Worm (Caenorhabditis elegans) whole organism, young adult: ENCODE results near the gene sec-23.

Source experiments
- Y56A3A.18 ChIP-seq: fragments of 200-800 bp; sonication (Bioruptor generic); IDR thresholded peaks from 2 replicates; pipeline ENCODE4 v1.3.6; 2022; ENCODE audit warnings: missing genetic modification reagents, missing genetic modification characterization, missing compliant biosample characterization
- egl-44 ChIP-seq: fragments of 200-800 bp; sonication (Bioruptor generic); IDR thresholded peaks from 2 replicates; pipeline ENCODE4 v1.3.6; 2022; ENCODE audit warnings: missing genetic modification reagents, missing genetic modification characterization, missing compliant biosample characterization
- ets-4 ChIP-seq: fragments of 200-800 bp; sonication (Bioruptor generic); optimal IDR thresholded peaks from 2 replicates; lab custom pipeline; 2018; ENCODE audit warnings: mild to moderate bottlenecking, missing genetic modification characterization, missing compliant biosample characterization
- hlh-26 ChIP-seq: fragments of 200-800 bp; sonication (Bioruptor generic); conservative IDR thresholded peaks from 2 replicates; pipeline ENCODE4 v1.3.6; 2022; ENCODE audit warnings: missing genetic modification reagents, missing genetic modification characterization, missing compliant biosample characterization
- mes-4 ChIP-seq: sonication (generic microtip); optimal IDR thresholded peaks from 2 replicates; lab custom pipeline; 2016; ENCODE audit warnings: missing genotype, missing genetic modification characterization, missing compliant biosample characterization
- nhr-179 ChIP-seq: sonication (generic microtip); optimal IDR thresholded peaks from 2 replicates; lab custom pipeline; 2016; ENCODE audit warnings: mild to moderate bottlenecking, missing genetic modification characterization, missing compliant biosample characterization
- pha-4 ChIP-seq: fragments of 150-350 bp; sonication (generic microtip); optimal IDR thresholded peaks from 2 replicates; lab custom pipeline; 2014; ENCODE audit warnings: missing biosample characterization, missing genetic modification reagents, missing genetic modification characterization
- unc-62 ChIP-seq: fragments of 150-350 bp; optimal IDR thresholded peaks from 2 replicates; lab custom pipeline; 2014; ENCODE audit warnings: missing biosample characterization, missing genetic modification reagents, missing genetic modification characterization
- xnd-1 ChIP-seq: sonication (generic microtip); optimal IDR thresholded peaks from 2 replicates; lab custom pipeline; 2016; ENCODE audit warnings: missing genotype, missing genetic modification reagents, missing genetic modification characterization, missing compliant biosample characterization
- ztf-25 ChIP-seq: fragments of 200-800 bp; sonication (Bioruptor generic); IDR thresholded peaks from 2 replicates; pipeline ENCODE4 v1.3.6; 2022; ENCODE audit warnings: missing genetic modification reagents, missing genetic modification characterization, missing compliant biosample characterization
- ztf-26 ChIP-seq: sonication (generic microtip); optimal IDR thresholded peaks from 2 replicates; lab custom pipeline; 2017; ENCODE audit warnings: missing genetic modification characterization, missing compliant biosample characterization
- ztf-28 ChIP-seq: fragments of 200-800 bp; sonication (Bioruptor generic); IDR thresholded peaks from 2 replicates; pipeline ENCODE4 v1.3.6; 2022; ENCODE audit warnings: missing genetic modification reagents, missing genetic modification characterization, missing compliant biosample characterization

DNA sequence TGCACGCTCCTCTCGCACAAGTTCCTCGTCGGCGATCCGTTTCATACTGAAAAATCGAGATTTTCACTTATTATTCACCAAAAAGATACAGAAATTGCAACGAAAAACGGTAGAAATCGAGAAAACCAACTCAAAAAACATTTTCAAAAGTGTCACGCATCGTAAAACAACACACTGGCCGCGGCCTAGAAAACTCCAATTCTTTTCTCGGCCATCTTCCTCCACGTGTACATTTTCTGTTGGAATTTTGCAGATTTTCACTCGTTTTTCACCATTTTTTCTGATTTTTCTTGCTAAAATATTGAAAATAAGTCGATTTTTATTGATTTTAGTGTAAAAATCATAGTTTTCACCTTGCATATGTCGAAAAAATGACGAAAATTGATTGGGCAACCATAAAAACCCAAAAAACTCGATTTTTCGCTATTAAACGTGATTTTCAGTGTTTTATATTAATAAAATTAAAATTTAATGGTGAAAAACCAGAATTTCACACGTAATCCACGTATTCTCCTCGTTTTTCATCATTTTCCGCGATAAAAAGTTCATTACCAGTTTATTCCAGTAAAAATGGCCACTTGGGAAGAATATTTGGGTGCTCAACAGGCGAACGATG is at the start of gene sec-23, which contains the start of gene dcs-1:
- TF ChIP-seq xnd-1 (tag; lab: Kevin White, UChicago) (no peak), Y56A3A.18 (GFP tag; lab: Robert Waterston, UW) (no peak), mes-4 (tag; lab: Kevin White, UChicago) (no peak), unc-62 (GFP tag; lab: Kevin White, UChicago) (no peak), hlh-26 (GFP tag; lab: Robert Waterston, UW) (no peak), ztf-25 (no peak), egl-44 (GFP tag; lab: Robert Waterston, UW) (no peak), ets-4 (GFP tag; lab: Kevin White, UChicago) (no peak), nhr-179 (no peak), ztf-28 (no peak), ztf-26 (tag; lab: Kevin White, UChicago) (no peak), pha-4 (tag; lab: Kevin White, UChicago) (no peak)
